Fruit fly (Drosophila melanogaster): ENCODE data around the gene CG34241.
A peak's percentile ranks its signal among the peaks of the same experiment; 100 is the strongest.

CG34241 gene

dm6 chr3L:12131918-12132317, 4.1 kb downstream of the CG34241 start, which contains the start of gene DEF8 (continued):
- TF ChIP-seq Doc2 (GFP tag; IDR thresholded peaks at IDR 0.05) (no peak), CG1602 (GFP tag; optimal IDR thresholded peaks at IDR 0.05) (peak; percentile 84), az2 (GFP tag; optimal IDR thresholded peaks at IDR 0.05) (peak; percentile 79), CG7357 (GFP tag; IDR thresholded peaks at IDR 0.05) (no peak), wek (GFP tag; optimal IDR thresholded peaks at IDR 0.05) (no peak), kah (GFP tag; optimal IDR thresholded peaks at IDR 0.05) (peak; percentile 100), CG11695 (GFP tag; IDR thresholded peaks at IDR 0.05) (peak; percentile 88), Hmr (GFP tag; optimal IDR thresholded peaks at IDR 0.05) (no peak), CG10959 (GFP tag; IDR thresholded peaks at IDR 0.05) (peak; percentile 76), pita (GFP tag; optimal IDR thresholded peaks at IDR 0.05) (no peak), ci (GFP tag; IDR thresholded peaks at IDR 0.05) (peak; percentile 89), Ptx1 (GFP tag; IDR thresholded peaks at IDR 0.05) (peak; percentile 88), zen2 (GFP tag; IDR thresholded peaks at IDR 0.05; ENCODE audit: partially characterized antibody) (no peak), Camta (GFP tag; optimal IDR thresholded peaks at IDR 0.05) (peak; percentile 37), aop (GFP tag; IDR thresholded peaks at IDR 0.05) (peak; percentile 55; the same call in 1 of the 2 replicates), Ssrp (tag; optimal IDR thresholded peaks at IDR 0.05) (peak; percentile 87), eyg (GFP tag; optimal IDR thresholded peaks at IDR 0.05) (no peak), CG33557 (GFP tag; optimal IDR thresholded peaks at IDR 0.05) (peak; percentile 78), chinmo (GFP tag; IDR thresholded peaks at IDR 0.05; ENCODE audit: partially characterized antibody) (peak; percentile 90), phol (tag; optimal IDR thresholded peaks at IDR 0.05) (peak; percentile 91), bcd (GFP tag; optimal IDR thresholded peaks at IDR 0.05) (peak; percentile 78), CkIIα-i1 (GFP tag; IDR thresholded peaks at IDR 0.05) (no peak), trem (tag; optimal IDR thresholded peaks at IDR 0.05) (peak; percentile 84), sd (tag; optimal IDR thresholded peaks at IDR 0.05) (peak; percentile 93), CG5180 (GFP tag; optimal IDR thresholded peaks at IDR 0.05) (no peak), CG12219 (GFP tag; optimal IDR thresholded peaks at IDR 0.05) (peak; percentile 49), CG1603 (tag; optimal IDR thresholded peaks at IDR 0.05) (peak; percentile 71), NK7.1 (GFP tag; optimal IDR thresholded peaks at IDR 0.05) (no peak), vfl (GFP tag; optimal IDR thresholded peaks at IDR 0.05) (no peak), CG7786 (GFP tag; optimal IDR thresholded peaks at IDR 0.05) (peak; percentile 3), Chrac-16 (GFP tag; optimal IDR thresholded peaks at IDR 0.05) (peak; percentile 79), p53 (GFP tag; optimal IDR thresholded peaks at IDR 0.05) (no peak), Atf3 (GFP tag; optimal IDR thresholded peaks at IDR 0.05) (peak; percentile 46), CG31388 (GFP tag; optimal IDR thresholded peaks at IDR 0.05) (no peak), repo (GFP tag; optimal IDR thresholded peaks at IDR 0.05) (no peak), D19A (tag; optimal IDR thresholded peaks at IDR 0.05) (peak; percentile 87), bowl (GFP tag; IDR thresholded peaks at IDR 0.05) (peak; percentile 59; the same call in 1 of the 2 replicates), dimm (GFP tag; IDR thresholded peaks at IDR 0.05) (peak; percentile 49; the same call in 1 of the 2 replicates), CG34422 (GFP tag; IDR thresholded peaks at IDR 0.05) (peak; percentile 86), Atf-2 (GFP tag; optimal IDR thresholded peaks at IDR 0.05) (peak; percentile 13), CG12391 (tag; optimal IDR thresholded peaks at IDR 0.05) (peak; percentile 95), run (tag; optimal IDR thresholded peaks at IDR 0.05) (peak; percentile 67), chm (GFP tag; IDR thresholded peaks at IDR 0.05) (peak; percentile 77), Hmx (GFP tag; optimal IDR thresholded peaks at IDR 0.05) (no peak), Gsc (GFP tag; IDR thresholded peaks at IDR 0.05) (no peak), org-1 (GFP tag; optimal IDR thresholded peaks at IDR 0.05) (peak; percentile 31), ATbp (GFP tag; optimal IDR thresholded peaks at IDR 0.05) (peak; percentile 61), slbo (GFP tag; IDR thresholded peaks at IDR 0.05) (peak; percentile 88), nom (GFP tag; optimal IDR thresholded peaks at IDR 0.05) (peak; percentile 74), chn (GFP tag; optimal IDR thresholded peaks at IDR 0.05) (peak; percentile 53), zfh1 (GFP tag; IDR thresholded peaks at IDR 0.05) (peak; percentile 85), CG16815 (GFP tag; optimal IDR thresholded peaks at IDR 0.05) (peak; percentile 65)
